Fruit fly (Drosophila melanogaster) whole organism, prepupa: ENCODE measurements around the gene Ankle2.

Experiments used
- Blimp-1 ChIP-seq: fragments of 200-800 bp; sonication (Bioruptor generic); optimal IDR thresholded peaks from 3 replicates; lab custom pipeline; 2017; ENCODE audit warnings: missing biosample characterization, missing genetic modification characterization, mild to moderate bottlenecking, moderate library complexity, missing genetic modification reagents
- CG10631 ChIP-seq: fragments of 200-800 bp; sonication (Bioruptor generic); optimal IDR thresholded peaks from 2 replicates; lab custom pipeline; 2016; ENCODE audit warnings: missing biosample characterization, missing genetic modification characterization
- CG10669 ChIP-seq: fragments of 200-800 bp; sonication (Bioruptor generic); optimal IDR thresholded peaks from 3 replicates; lab custom pipeline; 2018; ENCODE audit warnings: missing biosample characterization, mild to moderate bottlenecking, missing genetic modification characterization, moderate library complexity
- CG11294 ChIP-seq: fragments of 200-800 bp; sonication (Bioruptor generic); IDR thresholded peaks from 2 replicates; pipeline ENCODE4 v1.3.6; 2022; ENCODE audit warnings: missing biosample characterization, missing genetic modification characterization
- CG11762 ChIP-seq: fragments of 200-800 bp; sonication (Bioruptor generic); optimal IDR thresholded peaks from 3 replicates; lab custom pipeline; 2016; ENCODE audit warnings: missing biosample characterization, missing genetic modification characterization; ENCODE audit not compliant: insufficient read depth
- CG11902 ChIP-seq: fragments of 200-800 bp; sonication (Bioruptor generic); optimal IDR thresholded peaks from 3 replicates; lab custom pipeline; 2016; ENCODE audit warnings: missing biosample characterization, missing genetic modification characterization
- CG1621 ChIP-seq: fragments of 200-800 bp; sonication (Bioruptor generic); optimal IDR thresholded peaks from 3 replicates; lab custom pipeline; 2018; ENCODE audit warnings: missing biosample characterization, mild to moderate bottlenecking, missing genetic modification characterization
- CG3032 ChIP-seq: fragments of 200-800 bp; optimal IDR thresholded peaks from 2 replicates; lab custom pipeline; 2019; ENCODE audit warnings: missing biosample characterization, mild to moderate bottlenecking, missing genetic modification characterization, moderate library complexity
- CG32006 ChIP-seq: fragments of 200-800 bp; sonication (Bioruptor generic); optimal IDR thresholded peaks from 3 replicates; lab custom pipeline; 2017; ENCODE audit warnings: missing biosample characterization, mild to moderate bottlenecking, missing genetic modification characterization
- CG34406 ChIP-seq: fragments of 200-800 bp; sonication (Bioruptor generic); optimal IDR thresholded peaks from 3 replicates; lab custom pipeline; 2016; ENCODE audit warnings: missing biosample characterization, missing genetic modification characterization
- CG3919 ChIP-seq: fragments of 200-800 bp; sonication (Bioruptor generic); optimal IDR thresholded peaks from 3 replicates; lab custom pipeline; 2016; ENCODE audit warnings: missing biosample characterization, missing genetic modification characterization
- CG4318 ChIP-seq: fragments of 200-800 bp; sonication (Bioruptor generic); optimal IDR thresholded peaks from 3 replicates; lab custom pipeline; 2017; ENCODE audit warnings: missing biosample characterization, mild to moderate bottlenecking, missing genetic modification characterization
- CG6163 ChIP-seq: fragments of 200-800 bp; sonication (Bioruptor generic); IDR thresholded peaks from 3 replicates; pipeline ENCODE4 v1.3.6; 2022; ENCODE audit warnings: missing biosample characterization, missing genetic modification characterization
- CG6276 ChIP-seq: fragments of 200-800 bp; sonication (Bioruptor generic); optimal IDR thresholded peaks from 2 replicates; lab custom pipeline; 2017; ENCODE audit warnings: missing biosample characterization, mild to moderate bottlenecking, missing genetic modification characterization
- CG7368 ChIP-seq: fragments of 200-800 bp; sonication (Bioruptor generic); optimal IDR thresholded peaks from 3 replicates; lab custom pipeline; 2016; ENCODE audit warnings: missing biosample characterization, missing genetic modification characterization
- CG8119 ChIP-seq: fragments of 200-800 bp; sonication (Bioruptor generic); IDR thresholded peaks from 3 replicates; pipeline ENCODE4 v1.3.6; 2022; ENCODE audit warnings: missing biosample characterization, missing genetic modification characterization
- CG8319 ChIP-seq: fragments of 200-800 bp; sonication (Bioruptor generic); optimal IDR thresholded peaks from 3 replicates; lab custom pipeline; 2016; ENCODE audit warnings: missing biosample characterization, missing genetic modification characterization
- CG8632 ChIP-seq: fragments of 200-800 bp; sonication (Bioruptor generic); optimal IDR thresholded peaks from 3 replicates; lab custom pipeline; 2016; ENCODE audit warnings: missing biosample characterization, missing genetic modification characterization
- CG9139 ChIP-seq: fragments of 200-800 bp; sonication (Bioruptor generic); optimal IDR thresholded peaks from 3 replicates; lab custom pipeline; 2017; ENCODE audit warnings: missing biosample characterization, mild to moderate bottlenecking, missing genetic modification characterization
- Eip75B ChIP-seq: fragments of 200-800 bp; sonication (Bioruptor generic); optimal IDR thresholded peaks from 3 replicates; lab custom pipeline; 2016; ENCODE audit warnings: missing biosample characterization, missing genetic modification characterization
- Eip78C ChIP-seq: fragments of 200-800 bp; sonication (Bioruptor generic); peaks from one replicate; lab custom pipeline; 2016; ENCODE audit warnings: missing biosample characterization, missing genetic modification characterization
- Eip93F ChIP-seq: fragments of 200-800 bp; sonication (Bioruptor generic); optimal IDR thresholded peaks from 2 replicates; lab custom pipeline; 2016; ENCODE audit warnings: missing biosample characterization, mild to moderate bottlenecking, missing genetic modification characterization
- Ets21C ChIP-seq: fragments of 200-800 bp; sonication (Bioruptor generic); optimal IDR thresholded peaks from 3 replicates; lab custom pipeline; 2016; ENCODE audit warnings: missing biosample characterization, missing genetic modification characterization
- Ets96B ChIP-seq: fragments of 200-800 bp; optimal IDR thresholded peaks from 2 replicates; lab custom pipeline; 2019; ENCODE audit warnings: missing biosample characterization, mild to moderate bottlenecking, missing genetic modification characterization, moderate library complexity
- Hr39 ChIP-seq: fragments of 200-800 bp; sonication (Bioruptor generic); optimal IDR thresholded peaks from 2 replicates; lab custom pipeline; 2016; ENCODE audit warnings: missing biosample characterization, missing genetic modification characterization
- Hr4 ChIP-seq: fragments of 200-800 bp; sonication (Bioruptor generic); optimal IDR thresholded peaks from 3 replicates; lab custom pipeline; 2016; ENCODE audit warnings: missing biosample characterization, missing genetic modification characterization
- Lpt ChIP-seq: fragments of 200-800 bp; sonication (Bioruptor generic); optimal IDR thresholded peaks from 3 replicates; lab custom pipeline; 2016; ENCODE audit warnings: missing biosample characterization, missing genetic modification characterization
- Met ChIP-seq: fragments of 200-800 bp; sonication (Bioruptor generic); optimal IDR thresholded peaks from 3 replicates; lab custom pipeline; 2016; ENCODE audit warnings: missing biosample characterization, missing genetic modification characterization
- OdsH ChIP-seq: fragments of 200-800 bp; sonication (Bioruptor generic); optimal IDR thresholded peaks from 3 replicates; lab custom pipeline; 2016; ENCODE audit warnings: missing biosample characterization, missing genetic modification characterization
- Smox ChIP-seq: fragments of 200-800 bp; sonication (Bioruptor generic); optimal IDR thresholded peaks from 3 replicates; lab custom pipeline; 2016; ENCODE audit warnings: missing biosample characterization, missing genetic modification characterization
- Sox102F ChIP-seq: fragments of 200-800 bp; sonication (Bioruptor generic); optimal IDR thresholded peaks from 2 replicates; lab custom pipeline; 2016; ENCODE audit warnings: missing biosample characterization, mild to moderate bottlenecking, missing genetic modification characterization
- Sox14 ChIP-seq: fragments of 200-800 bp; sonication (Bioruptor generic); optimal IDR thresholded peaks from 3 replicates; lab custom pipeline; 2016; ENCODE audit warnings: missing biosample characterization, missing genetic modification characterization
- achi ChIP-seq: fragments of 200-800 bp; sonication (Bioruptor generic); optimal IDR thresholded peaks from 3 replicates; lab custom pipeline; 2016; ENCODE audit warnings: missing biosample characterization, missing genetic modification characterization
- acj6 ChIP-seq: fragments of 200-800 bp; sonication (Bioruptor generic); optimal IDR thresholded peaks from 3 replicates; lab custom pipeline; 2016; ENCODE audit warnings: missing biosample characterization, missing genetic modification characterization
- cyc ChIP-seq: fragments of 200-800 bp; sonication (Bioruptor generic); optimal IDR thresholded peaks from 3 replicates; lab custom pipeline; 2016; ENCODE audit warnings: missing biosample characterization, missing genetic modification characterization
- dac ChIP-seq: fragments of 200-800 bp; sonication (Bioruptor generic); optimal IDR thresholded peaks from 2 replicates; lab custom pipeline; 2017; ENCODE audit warnings: missing biosample characterization, mild to moderate bottlenecking, missing genetic modification characterization
- dsx ChIP-seq: fragments of 200-800 bp; optimal IDR thresholded peaks from 3 replicates; lab custom pipeline; 2019; ENCODE audit warnings: missing biosample characterization, mild to moderate bottlenecking, missing genetic modification characterization, moderate library complexity; ENCODE audit not compliant: poor library complexity, severe bottlenecking
- eg ChIP-seq: fragments of 200-800 bp; sonication (Bioruptor generic); IDR thresholded peaks from 3 replicates; pipeline ENCODE4 v1.3.6; 2022; ENCODE audit warnings: missing biosample characterization, missing genetic modification characterization
- esn ChIP-seq: fragments of 200-800 bp; sonication (Bioruptor generic); optimal IDR thresholded peaks from 2 replicates; lab custom pipeline; 2016; ENCODE audit warnings: missing biosample characterization, mild to moderate bottlenecking, missing genetic modification characterization, moderate library complexity
- fd59A ChIP-seq: fragments of 200-800 bp; sonication (Bioruptor generic); optimal IDR thresholded peaks from 2 replicates; lab custom pipeline; 2017; ENCODE audit warnings: missing biosample characterization, mild to moderate bottlenecking, missing genetic modification characterization, missing genetic modification reagents
- net ChIP-seq: fragments of 200-800 bp; sonication (Bioruptor generic); optimal IDR thresholded peaks from 3 replicates; lab custom pipeline; 2016; ENCODE audit warnings: missing biosample characterization, missing genetic modification characterization
- pdm3 ChIP-seq: fragments of 200-800 bp; sonication (Bioruptor generic); optimal IDR thresholded peaks from 3 replicates; lab custom pipeline; 2016; ENCODE audit warnings: missing biosample characterization, missing genetic modification characterization
- salr ChIP-seq, 2 experiments: fragments of 200-800 bp; sonication (Bioruptor generic); optimal IDR thresholded peaks; 3 replicates each; lab custom pipeline; 2016 to 2018; ENCODE audit warnings: missing biosample characterization in 2 of 2, missing genetic modification characterization in 2 of 2, mild to moderate bottlenecking in 1 of 2
- spab ChIP-seq: fragments of 200-800 bp; sonication (Bioruptor generic); optimal IDR thresholded peaks from 2 replicates; lab custom pipeline; 2017; ENCODE audit warnings: missing biosample characterization, mild to moderate bottlenecking, missing genetic modification characterization, missing genetic modification reagents
- svp ChIP-seq: fragments of 200-800 bp; sonication (Bioruptor generic); peaks from one replicate; lab custom pipeline; 2016; ENCODE audit warnings: missing biosample characterization, missing genetic modification characterization

Ankle2 gene

dm6 chrX:17537276-17537675 is 41.8 kb downstream of the Ankle2 start (continued):
- peak; percentile 32 for TF ChIP-seq spab (GFP tag; lab: Kevin White, UChicago)
- TF ChIP-seq Ets21C (GFP tag; lab: Kevin White, UChicago): no peak
- TF ChIP-seq CG3919 (GFP tag; lab: Kevin White, UChicago): peak; percentile 39
- no peak for TF ChIP-seq CG11294 (GFP tag; lab: Robert Waterston, UW)
- TF ChIP-seq CG7368 (GFP tag; lab: Kevin White, UChicago): peak; percentile 19
- peak; percentile 49 for TF ChIP-seq CG34406 (GFP tag; lab: Kevin White, UChicago)
- TF ChIP-seq Eip93F (GFP tag; lab: Kevin White, UChicago): no peak
- no peak for TF ChIP-seq Hr4 (GFP tag; lab: Kevin White, UChicago)
- peak; percentile 23 for TF ChIP-seq esn
- TF ChIP-seq acj6 (GFP tag; lab: Kevin White, UChicago): peak; percentile 43
- no peak for TF ChIP-seq CG4318
- TF ChIP-seq CG6276 (GFP tag; lab: Kevin White, UChicago): no peak
- TF ChIP-seq CG10631 (GFP tag; lab: Kevin White, UChicago): peak; percentile 61
- no peak for TF ChIP-seq Hr39 (GFP tag; lab: Kevin White, UChicago)
- peak; percentile 63; the same call in 2 of the 3 replicates for TF ChIP-seq CG8119 (GFP tag; lab: Robert Waterston, UW)
- TF ChIP-seq CG10669 (GFP tag; lab: Kevin White, UChicago): peak; percentile 55
- no peak for TF ChIP-seq Smox
- TF ChIP-seq net (GFP tag; lab: Kevin White, UChicago): peak; percentile 36
- TF ChIP-seq pdm3 (GFP tag; lab: Kevin White, UChicago): no peak
- peak; percentile 36 for TF ChIP-seq CG8632 (GFP tag; lab: Kevin White, UChicago)
- no peak for TF ChIP-seq CG1621
- TF ChIP-seq Sox14 (GFP tag; lab: Kevin White, UChicago): no peak
- TF ChIP-seq Lpt: no peak
- TF ChIP-seq CG3032 (tag; lab: Kevin White, UChicago): peak; percentile 71
- no peak for TF ChIP-seq Sox102F (GFP tag; lab: Kevin White, UChicago)
- TF ChIP-seq CG32006 (GFP tag; lab: Kevin White, UChicago): peak; percentile 54

- TF ChIP-seq CG34406 (GFP tag; lab: Kevin White, UChicago) (no peak), CG8119 (GFP tag; lab: Robert Waterston, UW) (no peak), Eip75B (no peak), CG9139 (no peak), CG1621 (no peak), Lpt (no peak)
- TF ChIP-seq, all 60 proteins: peak for 0
Measured at dm6 chrX:17534321-17534720, 44.7 kb downstream of the Ankle2 start.

dm6 chrX:17532158-17532557 is 46.9 kb downstream of the Ankle2 start:
- TF ChIP-seq CG11294 (GFP tag; lab: Robert Waterston, UW) (no peak), dsx (no peak), Eip78C (GFP tag; lab: Kevin White, UChicago) (peak; percentile 18), svp (GFP tag; lab: Kevin White, UChicago) (peak; percentile 58), CG6276 (GFP tag; lab: Kevin White, UChicago) (no peak), net (GFP tag; lab: Kevin White, UChicago) (no peak), dac (no peak)

DNA sequence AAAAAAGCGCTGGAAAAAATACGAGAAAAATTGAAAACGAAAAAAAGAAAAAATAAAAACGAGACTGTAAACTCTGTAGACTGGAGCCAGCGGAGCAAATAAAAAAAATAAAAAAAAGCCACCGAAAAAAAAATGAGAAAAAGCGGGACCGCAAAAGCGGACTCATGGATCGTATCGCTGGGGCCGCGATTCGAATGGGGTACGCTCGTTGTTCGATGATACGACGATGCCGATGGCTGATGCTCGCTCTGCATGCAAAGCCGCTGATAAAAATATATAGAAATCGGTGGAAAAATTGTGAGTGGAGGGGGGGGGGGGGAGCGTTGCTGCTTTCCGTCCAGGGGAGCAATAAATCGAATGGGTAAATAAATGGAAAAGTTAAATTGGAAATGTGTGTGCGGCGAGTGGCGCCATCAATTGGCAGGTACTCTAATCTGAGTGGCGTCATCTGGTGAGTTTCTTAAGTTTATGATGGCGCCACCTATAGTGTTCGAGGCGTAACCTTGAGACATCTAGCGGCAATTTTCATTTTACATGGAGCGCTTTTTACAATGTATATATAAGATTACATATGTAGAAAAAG is 47.4 kb downstream of the Ankle2 start:
- TF ChIP-seq CG6163: peak; percentile 99
- TF ChIP-seq Eip78C (GFP tag; lab: Kevin White, UChicago): peak; percentile 96
- peak; percentile 98 for TF ChIP-seq net (GFP tag; lab: Kevin White, UChicago)
- TF ChIP-seq Sox102F (GFP tag; lab: Kevin White, UChicago): peak; percentile 95
- peak; percentile 98 for TF ChIP-seq eg (GFP tag; lab: Robert Waterston, UW)
- peak; percentile 89 for TF ChIP-seq OdsH (GFP tag; lab: Kevin White, UChicago)
- TF ChIP-seq CG11902: peak; percentile 53
- TF ChIP-seq Ets96B (tag; lab: Kevin White, UChicago): peak; percentile 96
- peak; percentile 83 for TF ChIP-seq Met
- peak; percentile 94 for TF ChIP-seq CG7368 (GFP tag; lab: Kevin White, UChicago)
- TF ChIP-seq CG11762 (GFP tag; lab: Kevin White, UChicago): peak; percentile 94
- peak; percentile 89 for TF ChIP-seq CG8319 (GFP tag; lab: Kevin White, UChicago)
- TF ChIP-seq Sox14 (GFP tag; lab: Kevin White, UChicago): peak; percentile 78
- TF ChIP-seq Hr4 (GFP tag; lab: Kevin White, UChicago): peak; percentile 82
- peak; percentile 78 for TF ChIP-seq Blimp-1 (GFP tag; lab: Kevin White, UChicago)
- peak; percentile 12 to 95 for TF ChIP-seq salr (GFP tag; optimal IDR thresholded peaks at IDR 0.05; lab: Kevin White, UChicago)
- TF ChIP-seq cyc (GFP tag; lab: Kevin White, UChicago): peak; percentile 39
- TF ChIP-seq fd59A: peak; percentile 71
- peak; percentile 96 for TF ChIP-seq Eip75B
- TF ChIP-seq Ets21C (GFP tag; lab: Kevin White, UChicago): peak; percentile 21
- peak; percentile 95 for TF ChIP-seq svp (GFP tag; lab: Kevin White, UChicago)
- peak; percentile 94 for TF ChIP-seq achi
